Fruit fly (Drosophila melanogaster) whole organism, embryonic: Measurements from ENCODE around the gene Orp8.

Experiments
- Ada2b ChIP-seq: fragments of 200-800 bp; sonication (Bioruptor generic); IDR thresholded peaks from 2 replicates; pipeline ENCODE4 v1.3.6; 2022; ENCODE audit warnings: missing biosample characterization, missing genetic modification characterization
- Atf-2 ChIP-seq: fragments of 200-800 bp; sonication (Bioruptor generic); optimal IDR thresholded peaks from 2 replicates; lab custom pipeline; 2016; ENCODE audit warnings: missing biosample characterization, missing genetic modification characterization
- BEAF-32 ChIP-seq: fragments of 200-800 bp; sonication (Bioruptor generic); optimal IDR thresholded peaks from 3 replicates; lab custom pipeline; 2017; ENCODE audit warnings: missing biosample characterization, missing genetic modification characterization, mild to moderate bottlenecking, moderate library complexity, missing genetic modification reagents
- Bdp1 ChIP-seq: fragments of 200-800 bp; sonication (Bioruptor generic); optimal IDR thresholded peaks from 3 replicates; lab custom pipeline; 2016; ENCODE audit warnings: missing biosample characterization, missing genetic modification characterization
- Bgb ChIP-seq: fragments of 200-800 bp; sonication (Bioruptor generic); IDR thresholded peaks from 2 replicates; pipeline ENCODE4 v1.3.6; 2022; ENCODE audit warnings: missing biosample characterization, missing genetic modification characterization; ENCODE audit not compliant: partially characterized antibody
- CG11085 ChIP-seq: fragments of 200-800 bp; sonication (Bioruptor generic); IDR thresholded peaks from 2 replicates; pipeline ENCODE4 v1.3.6; 2022; ENCODE audit warnings: missing biosample characterization, missing genetic modification characterization
- CG12659 ChIP-seq: fragments of 200-800 bp; sonication (Bioruptor generic); optimal IDR thresholded peaks from 3 replicates; lab custom pipeline; 2017; ENCODE audit warnings: mild to moderate bottlenecking, missing biosample characterization, missing genetic modification reagents, missing genetic modification characterization
- CG13296 ChIP-seq: fragments of 200-800 bp; sonication (Bioruptor generic); optimal IDR thresholded peaks from 3 replicates; lab custom pipeline; 2018; ENCODE audit warnings: missing biosample characterization, mild to moderate bottlenecking, missing genetic modification characterization
- CG13775 ChIP-seq: fragments of 200-800 bp; sonication (Bioruptor generic); optimal IDR thresholded peaks from 3 replicates; lab custom pipeline; 2017; ENCODE audit warnings: missing biosample characterization, mild to moderate bottlenecking, missing genetic modification characterization
- CG14050 ChIP-seq: fragments of 200-800 bp; sonication (Bioruptor generic); IDR thresholded peaks from 3 replicates; pipeline ENCODE4 v1.3.6; 2022; ENCODE audit warnings: missing biosample characterization, missing genetic modification characterization
- CG15479 ChIP-seq: fragments of 200-800 bp; sonication (Bioruptor generic); optimal IDR thresholded peaks from 3 replicates; lab custom pipeline; 2019; ENCODE audit warnings: missing biosample characterization, mild to moderate bottlenecking, missing genetic modification characterization, moderate library complexity
- CG16779 ChIP-seq: fragments of 200-800 bp; sonication (Bioruptor generic); IDR thresholded peaks from 2 replicates; pipeline ENCODE4 v1.3.6; 2022; ENCODE audit warnings: missing biosample characterization, missing genetic modification characterization
- CG17568 ChIP-seq: fragments of 200-800 bp; sonication (Bioruptor generic); optimal IDR thresholded peaks from 2 replicates; lab custom pipeline; 2018; ENCODE audit warnings: missing biosample characterization, mild to moderate bottlenecking, missing genetic modification characterization, moderate library complexity
- CG18011 ChIP-seq: fragments of 200-800 bp; sonication (Bioruptor generic); optimal IDR thresholded peaks from 2 replicates; lab custom pipeline; 2017; ENCODE audit warnings: missing biosample characterization, missing genetic modification characterization, mild to moderate bottlenecking, moderate library complexity, missing genotype
- CG18599 ChIP-seq: fragments of 200-800 bp; sonication (Bioruptor generic); optimal IDR thresholded peaks from 3 replicates; lab custom pipeline; 2017; ENCODE audit warnings: missing biosample characterization, missing genetic modification characterization, mild to moderate bottlenecking, moderate library complexity, missing genetic modification reagents
- CG2199 ChIP-seq: fragments of 200-800 bp; sonication (Bioruptor generic); IDR thresholded peaks from 3 replicates; pipeline ENCODE4 v1.3.6; 2022; ENCODE audit warnings: missing biosample characterization, missing genetic modification characterization
- CG2678 ChIP-seq: fragments of 200-800 bp; sonication (Bioruptor generic); optimal IDR thresholded peaks from 3 replicates; lab custom pipeline; 2019; ENCODE audit warnings: missing biosample characterization, mild to moderate bottlenecking, missing genetic modification characterization, moderate library complexity
- CG32767 ChIP-seq: fragments of 200-800 bp; sonication (Bioruptor generic); IDR thresholded peaks from 2 replicates; pipeline ENCODE4 v1.3.6; 2022; ENCODE audit warnings: missing biosample characterization, missing genetic modification characterization
- CG3281 ChIP-seq: fragments of 200-800 bp; sonication (Bioruptor generic); optimal IDR thresholded peaks from 3 replicates; lab custom pipeline; 2017; ENCODE audit warnings: missing biosample characterization, mild to moderate bottlenecking, missing genetic modification characterization
- CG3995 ChIP-seq: fragments of 200-800 bp; sonication (Bioruptor generic); optimal IDR thresholded peaks from 3 replicates; lab custom pipeline; 2016; ENCODE audit warnings: missing biosample characterization, missing genetic modification characterization
- CG4404 ChIP-seq: fragments of 200-800 bp; sonication (Bioruptor generic); IDR thresholded peaks from 2 replicates; pipeline ENCODE4 v1.3.6; 2022; ENCODE audit warnings: missing biosample characterization, missing genetic modification characterization
- CG5953 ChIP-seq: fragments of 200-800 bp; sonication (Bioruptor generic); IDR thresholded peaks from 2 replicates; pipeline ENCODE4 v1.3.6; 2022; ENCODE audit warnings: missing biosample characterization, missing genetic modification characterization
- CG6654 ChIP-seq: fragments of 200-800 bp; sonication (Bioruptor generic); optimal IDR thresholded peaks from 2 replicates; lab custom pipeline; 2017; ENCODE audit warnings: missing biosample characterization, mild to moderate bottlenecking, missing genetic modification characterization
- CG7556 ChIP-seq: fragments of 200-800 bp; sonication (Bioruptor generic); optimal IDR thresholded peaks from 2 replicates; lab custom pipeline; 2017; ENCODE audit warnings: missing biosample characterization, mild to moderate bottlenecking, missing genetic modification characterization
- CG8281 ChIP-seq: fragments of 200-800 bp; sonication (Bioruptor generic); optimal IDR thresholded peaks from 2 replicates; lab custom pipeline; 2018; ENCODE audit warnings: missing biosample characterization, mild to moderate bottlenecking, missing genetic modification characterization, moderate library complexity
- CG9932 ChIP-seq: fragments of 200-800 bp; sonication (Bioruptor generic); IDR thresholded peaks from 2 replicates; pipeline ENCODE4 v1.3.6; 2022; ENCODE audit warnings: missing biosample characterization, missing genetic modification characterization
- Drgx ChIP-seq: fragments of 200-800 bp; sonication (Bioruptor generic); IDR thresholded peaks from 2 replicates; pipeline ENCODE4 v1.3.6; 2022; ENCODE audit warnings: missing biosample characterization, missing genetic modification characterization
- E2f2 ChIP-seq: fragments of 200-800 bp; sonication (Bioruptor generic); IDR thresholded peaks from 2 replicates; pipeline ENCODE4 v1.3.6; 2022; ENCODE audit warnings: missing biosample characterization, missing genetic modification characterization
- Ets65A ChIP-seq: fragments of 200-800 bp; sonication (Bioruptor generic); peaks from one replicate; lab custom pipeline; 2016; ENCODE audit warnings: missing biosample characterization, missing genetic modification characterization
- H2.0 ChIP-seq: fragments of 200-800 bp; sonication (Bioruptor generic); IDR thresholded peaks from 2 replicates; pipeline ENCODE4 v1.3.6; 2022; ENCODE audit warnings: missing biosample characterization, missing genetic modification characterization
- Hey ChIP-seq: fragments of 200-800 bp; sonication (Bioruptor generic); optimal IDR thresholded peaks from 3 replicates; lab custom pipeline; 2018; ENCODE audit warnings: missing biosample characterization, mild to moderate bottlenecking, missing genetic modification characterization
- Lpt ChIP-seq: fragments of >200 bp; optimal IDR thresholded peaks from 2 replicates; lab custom pipeline; 2018; ENCODE audit warnings: missing biosample characterization, missing genetic modification characterization
- Med ChIP-seq: fragments of 200-800 bp; sonication (Bioruptor generic); peaks from one replicate; lab custom pipeline; 2016; ENCODE audit warnings: missing biosample characterization, missing genetic modification characterization, mild to moderate bottlenecking, inconsistent platforms, moderate library complexity
- Mes4 ChIP-seq: fragments of 200-800 bp; sonication (Bioruptor generic); optimal IDR thresholded peaks from 2 replicates; lab custom pipeline; 2016; ENCODE audit warnings: missing biosample characterization, missing genetic modification characterization
- Trl ChIP-seq, 3 experiments: fragments of >200 bp in 2 of 3; fragments of 200-800 bp in 1 of 3; sonication (Bioruptor generic) in 1 of 3; optimal IDR thresholded peaks; 2 replicates in 1 of 3; 3 replicates in 2 of 3; lab custom pipeline; 2016 to 2017; ENCODE audit warnings: missing biosample characterization in 1 of 3, missing genetic modification characterization in 1 of 3
- abd-A ChIP-seq: fragments of 200-800 bp; sonication (Bioruptor generic); optimal IDR thresholded peaks from 3 replicates; lab custom pipeline; 2019; ENCODE audit warnings: missing biosample characterization, mild to moderate bottlenecking, missing genetic modification characterization, moderate library complexity
- crp ChIP-seq, 2 experiments: fragments of 200-800 bp; sonication (Bioruptor generic); optimal IDR thresholded peaks; 2 replicates in 1 of 2; 3 replicates in 1 of 2; lab custom pipeline; 2017; ENCODE audit warnings: missing biosample characterization in 2 of 2, missing genetic modification characterization in 2 of 2, mild to moderate bottlenecking in 1 of 2, moderate library complexity in 1 of 2
- dati ChIP-seq: fragments of 200-800 bp; sonication (Bioruptor generic); IDR thresholded peaks from 2 replicates; pipeline ENCODE4 v1.3.6; 2022; ENCODE audit warnings: missing biosample characterization, missing genetic modification characterization
- dmrt11E ChIP-seq: fragments of 200-800 bp; sonication (Bioruptor generic); optimal IDR thresholded peaks from 3 replicates; lab custom pipeline; 2018; ENCODE audit warnings: missing biosample characterization, mild to moderate bottlenecking, missing genetic modification characterization, moderate library complexity
- emc ChIP-seq: fragments of 200-800 bp; sonication (Bioruptor generic); optimal IDR thresholded peaks from 2 replicates; lab custom pipeline; 2016; ENCODE audit warnings: missing biosample characterization, missing genetic modification characterization
- mam ChIP-seq: fragments of 200-800 bp; sonication (Bioruptor generic); optimal IDR thresholded peaks from 3 replicates; lab custom pipeline; 2016; ENCODE audit warnings: missing biosample characterization, missing genetic modification characterization
- odd ChIP-seq: fragments of 200-800 bp; sonication (Bioruptor generic); optimal IDR thresholded peaks from 2 replicates; lab custom pipeline; 2017; ENCODE audit warnings: missing biosample characterization, mild to moderate bottlenecking, missing genetic modification characterization
- pan ChIP-seq, 4 experiments: fragments of >200 bp in 3 of 4; fragments of 200-800 bp in 1 of 4; sonication (Bioruptor generic) in 1 of 4; optimal IDR thresholded peaks in 3 of 4; IDR thresholded peaks in 1 of 4; 2 replicates each; pipeline versions ENCODE4 v1.3.6 to Lab custom; 2017 to 2022; ENCODE audit warnings: missing biosample characterization in 2 of 4, missing genetic modification characterization in 2 of 4, mixed read lengths in 1 of 4
- prd ChIP-seq, 3 experiments: fragments of >200 bp in 2 of 3; fragments of 200-800 bp in 1 of 3; sonication (Bioruptor generic) in 1 of 3; optimal IDR thresholded peaks in 2 of 3; IDR thresholded peaks in 1 of 3; 2 replicates in 2 of 3; 3 replicates in 1 of 3; pipeline versions ENCODE4 v1.3.6 to Lab custom; 2017 to 2022; ENCODE audit warnings: missing biosample characterization in 1 of 3, missing genetic modification characterization in 1 of 3
- pum ChIP-seq: fragments of 200-800 bp; sonication (Bioruptor generic); optimal IDR thresholded peaks from 2 replicates; lab custom pipeline; 2016; ENCODE audit warnings: missing biosample characterization, missing genetic modification characterization
- sisA ChIP-seq: fragments of 200-800 bp; sonication (Bioruptor generic); IDR thresholded peaks from 2 replicates; pipeline ENCODE4 v1.3.6; 2022; ENCODE audit warnings: missing biosample characterization, missing genetic modification characterization
- sr ChIP-seq: fragments of 200-800 bp; sonication (Bioruptor generic); IDR thresholded peaks from 3 replicates; pipeline ENCODE4 v1.3.6; 2022; ENCODE audit warnings: missing biosample characterization, missing genetic modification characterization
- stc ChIP-seq: fragments of 200-800 bp; sonication (Bioruptor generic); IDR thresholded peaks from 2 replicates; pipeline ENCODE4 v1.3.6; 2022; ENCODE audit warnings: missing biosample characterization, missing genetic modification characterization
- ttk ChIP-seq: fragments of 200-800 bp; sonication (Bioruptor generic); IDR thresholded peaks from 2 replicates; pipeline ENCODE4 v2.1.2; 2022; ENCODE audit warnings: missing biosample characterization, missing genetic modification characterization

Gene Orp8

dm6 chr3R:20317402-20318165, 8.4 kb downstream of the Orp8 start (continued):
- no peak for TF ChIP-seq CG7556 (GFP tag; lab: Kevin White, UChicago)
- TF ChIP-seq CG16779 (GFP tag; lab: Robert Waterston, UW) = no peak
- TF ChIP-seq Atf-2 = no peak
- TF ChIP-seq CG18011 (GFP tag; lab: Kevin White, UChicago) = no peak
- no peak for TF ChIP-seq Mes4
- TF ChIP-seq dmrt11E (tag; lab: Kevin White, UChicago) = no peak
- no peak for TF ChIP-seq emc (GFP tag; lab: Kevin White, UChicago)
- no peak for TF ChIP-seq CG6654
- TF ChIP-seq E2f2 (GFP tag; lab: Robert Waterston, UW) = peak; percentile 16; the same call in 1 of the 2 replicates
- TF ChIP-seq CG5953 (GFP tag; lab: Robert Waterston, UW) = no peak
- TF ChIP-seq CG12659 (GFP tag; lab: Kevin White, UChicago) = no peak
- TF ChIP-seq Lpt (GFP tag; lab: Kevin White, UChicago) = no peak
- TF ChIP-seq Med (GFP tag; lab: Kevin White, UChicago) = peak; percentile 67
- no peak for TF ChIP-seq H2.0 (GFP tag; lab: Robert Waterston, UW)
- TF ChIP-seq CG9932 (GFP tag; lab: Robert Waterston, UW) = peak; percentile 26; the same call in 1 of the 2 replicates
- no peak for TF ChIP-seq CG13775 (GFP tag; lab: Kevin White, UChicago)
- peak; percentile 75 for TF ChIP-seq Drgx (GFP tag; lab: Robert Waterston, UW)
- TF ChIP-seq CG2678 (tag; lab: Kevin White, UChicago) = peak; percentile 16
- no peak for TF ChIP-seq Ada2b (GFP tag; lab: Robert Waterston, UW)
- TF ChIP-seq CG3995 (GFP tag; lab: Kevin White, UChicago) = no peak
- TF ChIP-seq Bgb (GFP tag; lab: Robert Waterston, UW) = no peak
- no peak for TF ChIP-seq Ets65A (GFP tag; lab: Kevin White, UChicago)
- no peak for TF ChIP-seq CG8281 (tag; lab: Kevin White, UChicago)
- TF ChIP-seq Trl (optimal IDR thresholded peaks at IDR 0.05; lab: Kevin White, UChicago) = peak in 1 of 2 experiments; percentile 41
- no peak for TF ChIP-seq Trl (GFP tag; optimal IDR thresholded peaks at IDR 0.05; lab: Kevin White, UChicago)
- no peak for TF ChIP-seq mam (GFP tag; lab: Kevin White, UChicago)
- TF ChIP-seq pan (optimal IDR thresholded peaks at IDR 0.05; lab: Kevin White, UChicago) = no peak
- TF ChIP-seq pan (GFP tag; optimal IDR thresholded peaks at IDR 0.05 in 1 of 2, IDR thresholded peaks at IDR 0.05 in 1 of 2) = no peak
- no peak for TF ChIP-seq BEAF-32 (GFP tag; lab: Kevin White, UChicago)
- no peak for TF ChIP-seq CG17568 (GFP tag; lab: Kevin White, UChicago)
- TF ChIP-seq CG2199 (GFP tag; lab: Robert Waterston, UW) = no peak
- no peak for TF ChIP-seq CG3281 (GFP tag; lab: Kevin White, UChicago)
- no peak for TF ChIP-seq Bdp1 (GFP tag; lab: Kevin White, UChicago)
- no peak for TF ChIP-seq dati
- no peak for TF ChIP-seq CG4404 (GFP tag; lab: Robert Waterston, UW)
- no peak for TF ChIP-seq sr (GFP tag; lab: Robert Waterston, UW)
- peak; percentile 18 for TF ChIP-seq odd (GFP tag; lab: Kevin White, UChicago)
- no peak for TF ChIP-seq abd-A (tag; lab: Kevin White, UChicago)
- TF ChIP-seq CG18599 (GFP tag; lab: Kevin White, UChicago) = no peak
- TF ChIP-seq CG11085 (GFP tag; lab: Robert Waterston, UW) = no peak
- TF ChIP-seq Hey = no peak
- TF ChIP-seq pum (GFP tag; lab: Kevin White, UChicago) = no peak
- no peak for TF ChIP-seq sisA (GFP tag; lab: Robert Waterston, UW)
- no peak for TF ChIP-seq prd (optimal IDR thresholded peaks at IDR 0.05; lab: Kevin White, UChicago)
- TF ChIP-seq prd (GFP tag; IDR thresholded peaks at IDR 0.05; lab: Robert Waterston, UW) = no peak
- no peak for TF ChIP-seq ttk
- TF ChIP-seq crp (GFP tag; optimal IDR thresholded peaks at IDR 0.05; lab: Kevin White, UChicago) = no peak
- TF ChIP-seq CG13296 (GFP tag; lab: Kevin White, UChicago) = peak; percentile 63
- TF ChIP-seq CG14050 (GFP tag; lab: Robert Waterston, UW) = no peak
- no peak for TF ChIP-seq CG15479 (GFP tag; lab: Kevin White, UChicago)
- no peak for TF ChIP-seq stc (GFP tag; lab: Robert Waterston, UW)
- TF ChIP-seq CG32767 (GFP tag; lab: Robert Waterston, UW) = no peak
